Fruit fly (Drosophila melanogaster): ENCODE results near the gene Eip93F.
A peak's percentile ranks its signal among the peaks of the same experiment; 100 is the strongest.

Gene Eip93F

dm6 chr3R:21948691-21949560 is at the start of gene Eip93F (continued):
- TF ChIP-seq lz (GFP tag; optimal IDR thresholded peaks at IDR 0.05) (no peak), CG11762 (GFP tag; optimal IDR thresholded peaks at IDR 0.05; ENCODE audit: insufficient read depth) (no peak), Eip93F (GFP tag; optimal IDR thresholded peaks at IDR 0.05) (no peak), CG6808 (GFP tag; optimal IDR thresholded peaks at IDR 0.05) (peak; percentile 68), acj6 (GFP tag; optimal IDR thresholded peaks at IDR 0.05) (peak; percentile 1), Smox (GFP tag; optimal IDR thresholded peaks at IDR 0.05) (no peak), cyc (GFP tag; optimal IDR thresholded peaks at IDR 0.05) (no peak), Eip75B (GFP tag; optimal IDR thresholded peaks at IDR 0.05) (no peak)

dm6 chr3R:21899170-21899575 is 49.7 kb upstream of the Eip93F start:
- TF ChIP-seq spab (GFP tag; optimal IDR thresholded peaks at IDR 0.05) (peak; percentile 65), Met (GFP tag; optimal IDR thresholded peaks at IDR 0.05) (peak; percentile 55), Blimp-1 (GFP tag; optimal IDR thresholded peaks at IDR 0.05) (no peak), CG7368 (GFP tag; optimal IDR thresholded peaks at IDR 0.05) (peak; percentile 45), topi (GFP tag; optimal IDR thresholded peaks at IDR 0.05) (peak; percentile 70), Sox15 (GFP tag; optimal IDR thresholded peaks at IDR 0.05) (no peak), CG16779 (tag; optimal IDR thresholded peaks at IDR 0.05) (peak; percentile 51), Ets96B (tag; optimal IDR thresholded peaks at IDR 0.05) (peak; percentile 76), Sox102F (GFP tag; optimal IDR thresholded peaks at IDR 0.05) (peak; percentile 37), Smox (GFP tag; optimal IDR thresholded peaks at IDR 0.05) (peak; percentile 61), CG11294 (GFP tag; IDR thresholded peaks at IDR 0.05) (0 out of 2 replicates have a peak, but pooled peaks have one; percentile 32), CG4318 (GFP tag; optimal IDR thresholded peaks at IDR 0.05) (peak; percentile 43), CG8119 (GFP tag; IDR thresholded peaks at IDR 0.05) (peak; percentile 69; the same call in 2 of the 3 replicates), lz (GFP tag; optimal IDR thresholded peaks at IDR 0.05) (peak; percentile 56), CG6808 (GFP tag; optimal IDR thresholded peaks at IDR 0.05) (peak; percentile 87), CG6163 (GFP tag; IDR thresholded peaks at IDR 0.05) (peak; percentile 72), fd85E (GFP tag; optimal IDR thresholded peaks at IDR 0.05) (no peak), eg (GFP tag; IDR thresholded peaks at IDR 0.05) (peak; percentile 34; the same call in 1 of the 3 replicates), achi (GFP tag; optimal IDR thresholded peaks at IDR 0.05) (peak; percentile 61), Eip78C (GFP tag) (peak; percentile 92), esn (GFP tag; optimal IDR thresholded peaks at IDR 0.05) (peak; percentile 71), CG10669 (GFP tag; optimal IDR thresholded peaks at IDR 0.05) (peak; percentile 82), OdsH (GFP tag; optimal IDR thresholded peaks at IDR 0.05) (peak; percentile 68), fkh (GFP tag; optimal IDR thresholded peaks at IDR 0.05) (no peak), Lpt (GFP tag; optimal IDR thresholded peaks at IDR 0.05) (peak; percentile 50), CG3032 (tag; optimal IDR thresholded peaks at IDR 0.05) (peak; percentile 88), CG31627 (GFP tag; optimal IDR thresholded peaks at IDR 0.05) (peak; percentile 41), Eip93F (GFP tag; optimal IDR thresholded peaks at IDR 0.05) (no peak), CG11762 (GFP tag; optimal IDR thresholded peaks at IDR 0.05; ENCODE audit: insufficient read depth) (peak; percentile 51), CG6854 (GFP tag; optimal IDR thresholded peaks at IDR 0.05) (peak; percentile 17), Gug (GFP tag; IDR thresholded peaks at IDR 0.05) (peak; percentile 60), vri (GFP tag; optimal IDR thresholded peaks at IDR 0.05) (no peak), CG10631 (GFP tag; optimal IDR thresholded peaks at IDR 0.05) (peak; percentile 71), acj6 (GFP tag; optimal IDR thresholded peaks at IDR 0.05) (peak; percentile 57), Sox14 (GFP tag; optimal IDR thresholded peaks at IDR 0.05) (peak; percentile 59), Hr38 (GFP tag; optimal IDR thresholded peaks at IDR 0.05) (no peak), CG8632 (GFP tag; optimal IDR thresholded peaks at IDR 0.05) (peak; percentile 43), CG6792 (GFP tag; optimal IDR thresholded peaks at IDR 0.05) (peak; percentile 60), CG8319 (GFP tag; optimal IDR thresholded peaks at IDR 0.05) (peak; percentile 61), ss (GFP tag; optimal IDR thresholded peaks at IDR 0.05) (peak; percentile 66 to 74), net (GFP tag; optimal IDR thresholded peaks at IDR 0.05) (peak; percentile 50), pdm3 (GFP tag; optimal IDR thresholded peaks at IDR 0.05) (peak; percentile 52), dac (GFP tag; optimal IDR thresholded peaks at IDR 0.05) (peak; percentile 12), cyc (GFP tag; optimal IDR thresholded peaks at IDR 0.05) (peak; percentile 60), CG15336 (GFP tag; IDR thresholded peaks at IDR 0.05) (peak; percentile 61), CG9139 (GFP tag; optimal IDR thresholded peaks at IDR 0.05) (peak; percentile 31)

Measured in whole organism, prepupa.